Worm (Caenorhabditis elegans) whole organism, L3 larva: ENCODE data around the gene F54F2.6.

ENCODE experiments used
- R02D3.7 ChIP-seq: fragments of 150-350 bp; optimal IDR thresholded peaks from 2 replicates; lab custom pipeline; 2014; ENCODE audit warnings: missing biosample characterization, missing genetic modification characterization
- aly-2 ChIP-seq: fragments of 150-350 bp; optimal IDR thresholded peaks from 2 replicates; lab custom pipeline; 2014; ENCODE audit warnings: missing biosample characterization, missing genetic modification characterization
- ceh-16 ChIP-seq: sonication (generic microtip); optimal IDR thresholded peaks from 2 replicates; lab custom pipeline; 2017; ENCODE audit warnings: missing biosample characterization, missing genetic modification characterization
- ceh-9 ChIP-seq: sonication (generic microtip); optimal IDR thresholded peaks from 2 replicates; lab custom pipeline; 2018; ENCODE audit warnings: missing biosample characterization, missing genetic modification characterization
- daf-12 ChIP-seq: fragments of 150-350 bp; optimal IDR thresholded peaks from 2 replicates; lab custom pipeline; 2014; ENCODE audit warnings: missing biosample characterization, missing genetic modification reagents, missing genetic modification characterization
- egl-27 ChIP-seq: sonication (generic microtip); optimal IDR thresholded peaks from 4 replicates; lab custom pipeline; 2017; ENCODE audit warnings: missing biosample characterization, missing genetic modification reagents, missing genetic modification characterization
- egl-5 ChIP-seq: fragments of 150-350 bp; optimal IDR thresholded peaks from 2 replicates; lab custom pipeline; 2017; ENCODE audit warnings: missing biosample characterization, missing genetic modification reagents, missing genetic modification characterization, inconsistent platforms
- elt-1 ChIP-seq: fragments of 150-350 bp; optimal IDR thresholded peaks from 2 replicates; lab custom pipeline; 2014; ENCODE audit warnings: missing biosample characterization, missing genetic modification characterization
- elt-2 ChIP-seq: sonication (generic microtip); optimal IDR thresholded peaks from 2 replicates; lab custom pipeline; 2016; ENCODE audit warnings: missing genetic modification reagents, mild to moderate bottlenecking, missing genetic modification characterization, missing compliant biosample characterization
- eor-1 ChIP-seq, 2 experiments: fragments of 150-350 bp; optimal IDR thresholded peaks; 2 replicates each; lab custom pipeline; 2014 to 2018; ENCODE audit warnings: missing biosample characterization in 2 of 2, missing genetic modification characterization in 2 of 2
- fkh-2 ChIP-seq: fragments of 150-350 bp; optimal IDR thresholded peaks from 2 replicates; lab custom pipeline; 2014; ENCODE audit warnings: missing biosample characterization, missing genetic modification reagents, missing genetic modification characterization
- fos-1 ChIP-seq: fragments of 150-350 bp; optimal IDR thresholded peaks from 2 replicates; lab custom pipeline; 2014; ENCODE audit warnings: missing biosample characterization, missing genetic modification characterization
- hmg-11 ChIP-seq: sonication (generic microtip); optimal IDR thresholded peaks from 2 replicates; lab custom pipeline; 2016; ENCODE audit warnings: missing genetic modification characterization, missing compliant biosample characterization
- lin-15B ChIP-seq: fragments of 150-350 bp; optimal IDR thresholded peaks from 2 replicates; lab custom pipeline; 2014; ENCODE audit warnings: missing biosample characterization, missing genetic modification characterization
- lin-39 ChIP-seq: fragments of 150-350 bp; optimal IDR thresholded peaks from 2 replicates; lab custom pipeline; 2018; ENCODE audit warnings: missing biosample characterization, missing genetic modification reagents, missing genetic modification characterization
- lsy-12 ChIP-seq: sonication (generic microtip); optimal IDR thresholded peaks from 2 replicates; lab custom pipeline; 2016; ENCODE audit warnings: mild to moderate bottlenecking, missing genetic modification characterization, missing compliant biosample characterization
- mdl-1 ChIP-seq: fragments of 150-350 bp; optimal IDR thresholded peaks from 2 replicates; lab custom pipeline; 2014; ENCODE audit warnings: missing biosample characterization, missing genetic modification characterization
- mml-1 ChIP-seq: fragments of 150-350 bp; sonication (generic microtip); optimal IDR thresholded peaks from 3 replicates; lab custom pipeline; 2014; ENCODE audit warnings: missing biosample characterization, missing genetic modification characterization
- nfya-1 ChIP-seq: sonication (generic microtip); optimal IDR thresholded peaks from 2 replicates; lab custom pipeline; 2017; ENCODE audit warnings: missing genetic modification characterization, mild to moderate bottlenecking, missing compliant biosample characterization, antibody characterized with exemption, moderate library complexity; ENCODE audit not compliant: insufficient read depth
- nhr-11 ChIP-seq: fragments of 150-350 bp; optimal IDR thresholded peaks from 2 replicates; lab custom pipeline; 2014; ENCODE audit warnings: missing biosample characterization, missing genetic modification characterization
- nhr-23 ChIP-seq: fragments of 150-350 bp; optimal IDR thresholded peaks from 2 replicates; lab custom pipeline; 2014; ENCODE audit warnings: missing biosample characterization, missing genetic modification reagents, missing genetic modification characterization
- nhr-237 ChIP-seq: fragments of 150-350 bp; optimal IDR thresholded peaks from 2 replicates; lab custom pipeline; 2014; ENCODE audit warnings: missing biosample characterization, missing genetic modification characterization
- nhr-25 ChIP-seq: sonication (generic microtip); optimal IDR thresholded peaks from 2 replicates; lab custom pipeline; 2017; ENCODE audit warnings: missing biosample characterization, missing genetic modification characterization
- nhr-28 ChIP-seq: fragments of 150-350 bp; optimal IDR thresholded peaks from 2 replicates; lab custom pipeline; 2014; ENCODE audit warnings: missing biosample characterization, missing genetic modification characterization
- nhr-43 ChIP-seq: sonication (generic microtip); optimal IDR thresholded peaks from 2 replicates; lab custom pipeline; 2016; ENCODE audit warnings: mild to moderate bottlenecking, missing genetic modification characterization, missing compliant biosample characterization; ENCODE audit not compliant: poor library complexity, severe bottlenecking
- nhr-67 ChIP-seq: fragments of 150-350 bp; optimal IDR thresholded peaks from 2 replicates; lab custom pipeline; 2014; ENCODE audit warnings: missing biosample characterization, missing genetic modification characterization
- nhr-77 ChIP-seq: fragments of 150-350 bp; optimal IDR thresholded peaks from 2 replicates; lab custom pipeline; 2014; ENCODE audit warnings: missing biosample characterization, missing genetic modification characterization
- pha-4 ChIP-seq: fragments of 150-350 bp; optimal IDR thresholded peaks from 2 replicates; lab custom pipeline; 2014; ENCODE audit warnings: missing biosample characterization, missing genetic modification reagents, missing genetic modification characterization
- pqm-1 ChIP-seq: fragments of 150-350 bp; optimal IDR thresholded peaks from 2 replicates; lab custom pipeline; 2017; ENCODE audit warnings: missing biosample characterization, missing genetic modification characterization, inconsistent platforms
- sea-2 ChIP-seq: fragments of 150-350 bp; sonication (generic microtip); optimal IDR thresholded peaks from 4 replicates; lab custom pipeline; 2014; ENCODE audit warnings: missing biosample characterization, missing genetic modification reagents, missing genetic modification characterization
- skn-1 ChIP-seq: fragments of 150-350 bp; optimal IDR thresholded peaks from 2 replicates; lab custom pipeline; 2014; ENCODE audit warnings: missing biosample characterization, missing genetic modification characterization
- tbx-2 ChIP-seq: sonication (generic microtip); optimal IDR thresholded peaks from 2 replicates; lab custom pipeline; 2016; ENCODE audit warnings: mild to moderate bottlenecking, missing genetic modification characterization, missing compliant biosample characterization
- unc-39 ChIP-seq: sonication (generic microtip); optimal IDR thresholded peaks from 4 replicates; lab custom pipeline; 2017; ENCODE audit warnings: missing biosample characterization, missing genetic modification characterization
- ztf-11 ChIP-seq: fragments of 150-350 bp; optimal IDR thresholded peaks from 2 replicates; lab custom pipeline; 2014; ENCODE audit warnings: missing biosample characterization, missing genetic modification characterization
- ztf-4 ChIP-seq: fragments of 150-350 bp; optimal IDR thresholded peaks from 2 replicates; lab custom pipeline; 2014; ENCODE audit warnings: missing biosample characterization, missing genetic modification characterization

F54F2.6 gene

ce11 chrIII:8779912-8780311 lies 20.6 kb downstream of the F54F2.6 start, which contains the start of gene K02D10.4:
Gene K02D10.4 (minus strand): TSS chrIII:8780012.
- no peak for TF ChIP-seq nhr-28
- TF ChIP-seq ztf-4 (tag; lab: Kevin White, UChicago), result no peak
- no peak for TF ChIP-seq egl-5 (tag; lab: Kevin White, UChicago)
- no peak for TF ChIP-seq lsy-12 (tag; lab: Kevin White, UChicago)
- TF ChIP-seq skn-1, result no peak
- no peak for TF ChIP-seq nfya-1 (tag; lab: Kevin White, UChicago)
- no peak for TF ChIP-seq pqm-1 (tag; lab: Kevin White, UChicago)
- no peak for TF ChIP-seq hmg-11
- no peak for TF ChIP-seq ceh-16 (tag; lab: Kevin White, UChicago)
- no peak for TF ChIP-seq nhr-77 (tag; lab: Kevin White, UChicago)
- no peak for TF ChIP-seq sea-2 (GFP tag; lab: Kevin White, UChicago)
- TF ChIP-seq elt-2 (tag; lab: Kevin White, UChicago), result no peak
- no peak for TF ChIP-seq pha-4
- no peak for TF ChIP-seq mdl-1 (tag; lab: Kevin White, UChicago)
- TF ChIP-seq nhr-25 (tag; lab: Kevin White, UChicago), result no peak
- no peak for TF ChIP-seq eor-1 (tag; optimal IDR thresholded peaks at IDR 0.05; lab: Kevin White, UChicago)
- no peak for TF ChIP-seq fkh-2 (tag; lab: Kevin White, UChicago)
- no peak for TF ChIP-seq nhr-11 (tag; lab: Kevin White, UChicago)
- no peak for TF ChIP-seq aly-2 (tag; lab: Kevin White, UChicago)
- no peak for TF ChIP-seq elt-1 (tag; lab: Kevin White, UChicago)

- TF ChIP-seq lin-39 (tag; lab: Kevin White, UChicago), result no peak
- no peak for TF ChIP-seq ztf-11 (tag; lab: Kevin White, UChicago)
- TF ChIP-seq ceh-9 (tag; lab: Kevin White, UChicago), result no peak
- TF ChIP-seq nhr-67 (tag; lab: Kevin White, UChicago), result no peak
- no peak for TF ChIP-seq nhr-43
- no peak for TF ChIP-seq nfya-1 (tag; lab: Kevin White, UChicago)
- no peak for TF ChIP-seq nhr-23 (tag; lab: Kevin White, UChicago)
- TF ChIP-seq tbx-2 (tag; lab: Kevin White, UChicago), result no peak
- no peak for TF ChIP-seq ceh-16 (tag; lab: Kevin White, UChicago)
- TF ChIP-seq lsy-12 (tag; lab: Kevin White, UChicago), result no peak
- no peak for TF ChIP-seq pqm-1 (tag; lab: Kevin White, UChicago)
- no peak for TF ChIP-seq lin-15B (tag; lab: Kevin White, UChicago)
- TF ChIP-seq nhr-237 (tag; lab: Kevin White, UChicago), result no peak
- no peak for TF ChIP-seq nhr-25 (tag; lab: Kevin White, UChicago)
- TF ChIP-seq R02D3.7 (tag; lab: Kevin White, UChicago), result no peak
Measured at ce11 chrIII:8775953-8776352, 24.5 kb downstream of the F54F2.6 start, which contains the start of gene snap-29. Gene snap-29 (plus strand): TSS chrIII:8776253.

- TF ChIP-seq egl-27 (tag; lab: Kevin White, UChicago) (no peak), hmg-11 (no peak), fos-1 (tag; lab: Kevin White, UChicago) (no peak), lsy-12 (tag; lab: Kevin White, UChicago) (no peak), ztf-4 (tag; lab: Kevin White, UChicago) (no peak), mml-1 (no peak), eor-1 (tag; optimal IDR thresholded peaks at IDR 0.05; lab: Kevin White, UChicago) (no peak), mdl-1 (tag; lab: Kevin White, UChicago) (no peak), unc-39 (tag; lab: Kevin White, UChicago) (no peak), tbx-2 (tag; lab: Kevin White, UChicago) (no peak)
Measured at ce11 chrIII:8773375-8773774, 27.1 kb downstream of the F54F2.6 start.

ce11 chrIII:8772428-8773027 lies 28.0 kb downstream of the F54F2.6 start:
- TF ChIP-seq egl-5 (tag; lab: Kevin White, UChicago), result peak; percentile 9
- TF ChIP-seq elt-2 (tag; lab: Kevin White, UChicago), result peak; percentile 11
- TF ChIP-seq daf-12 (tag; lab: Kevin White, UChicago), result no peak
- no peak for TF ChIP-seq skn-1
